Worm (Caenorhabditis elegans): Measurements from ENCODE around the gene srw-23.
A peak's percentile ranks its signal among the peaks of the same experiment; 100 is the strongest.

Gene srw-23

DNA sequence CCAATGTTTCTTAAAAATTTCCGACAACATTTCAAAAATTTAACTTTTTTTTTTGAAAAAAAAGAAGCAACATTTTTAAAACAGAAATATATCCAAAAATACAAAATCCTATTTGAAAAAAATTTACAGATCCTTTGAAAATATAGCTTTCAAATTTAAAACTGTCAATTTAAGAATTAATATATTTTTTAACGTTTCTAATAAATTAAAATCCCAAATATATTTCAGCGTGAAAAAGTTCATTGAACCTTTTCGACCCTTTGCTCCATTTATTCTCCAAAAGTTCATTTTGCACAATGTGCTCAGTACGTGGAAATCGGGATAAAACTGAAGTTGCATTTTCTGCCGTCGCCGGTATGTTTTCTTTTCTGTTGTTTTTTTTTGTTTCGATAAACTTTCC lies 40.9 kb upstream of the srw-23 start, which contains the start of gene phy-3:
Gene phy-3, plus strand, starts transcription at position 301 of the 400 bp plus-strand sequence.
- no peak for TF ChIP-seq lin-1 (GFP tag; IDR thresholded peaks at IDR 0.05)
- TF ChIP-seq egl-27 (tag; optimal IDR thresholded peaks at IDR 0.05): no peak
- TF ChIP-seq T26A8.4 (GFP tag; IDR thresholded peaks at IDR 0.05): no peak
- TF ChIP-seq unc-130 (GFP tag; optimal IDR thresholded peaks at IDR 0.05): no peak
- no peak for TF ChIP-seq ceh-32 (tag; optimal IDR thresholded peaks at IDR 0.05; ENCODE audit: poor library complexity)
- TF ChIP-seq php-3 (GFP tag; IDR thresholded peaks at IDR 0.05): no peak
- TF ChIP-seq T20F7.1 (GFP tag; optimal IDR thresholded peaks at IDR 0.05): no peak
- TF ChIP-seq F37D6.2 (tag; optimal IDR thresholded peaks at IDR 0.05): no peak
- no peak for TF ChIP-seq pqm-1 (tag; optimal IDR thresholded peaks at IDR 0.05)
- no peak for TF ChIP-seq ceh-82 (tag; optimal IDR thresholded peaks at IDR 0.05)
- TF ChIP-seq nhr-6 (tag; optimal IDR thresholded peaks at IDR 0.05): no peak
- TF ChIP-seq zip-2 (tag; optimal IDR thresholded peaks at IDR 0.05): no peak
- TF ChIP-seq spr-1 (tag; optimal IDR thresholded peaks at IDR 0.05): no peak
- TF ChIP-seq hlh-11 (tag; optimal IDR thresholded peaks at IDR 0.05): no peak
- no peak for TF ChIP-seq zip-11 (GFP tag; IDR thresholded peaks at IDR 0.05)
- no peak for TF ChIP-seq attf-4 (tag; optimal IDR thresholded peaks at IDR 0.05)
- no peak for TF ChIP-seq snpc-4 (tag; optimal IDR thresholded peaks at IDR 0.05)
- TF ChIP-seq nhr-11 (tag; optimal IDR thresholded peaks at IDR 0.05): no peak
- no peak for TF ChIP-seq ceh-62 (tag; optimal IDR thresholded peaks at IDR 0.05)

ce11 chrV:16833672-16834071 lies 40.1 kb upstream of the srw-23 start:
- TF ChIP-seq set-16 (GFP tag; IDR thresholded peaks at IDR 0.05) (peak; percentile 86), lsy-2 (tag; optimal IDR thresholded peaks at IDR 0.05) (no peak), zfp-2 (tag; optimal IDR thresholded peaks at IDR 0.05) (no peak), mxl-2 (GFP tag; conservative IDR thresholded peaks at IDR 0.05) (no peak), hlh-30 (tag; optimal IDR thresholded peaks at IDR 0.05; ENCODE audit: insufficient read depth) (no peak), zip-2 (tag; optimal IDR thresholded peaks at IDR 0.05) (no peak), aha-1 (tag) (no peak)

- TF ChIP-seq dmd-9 (GFP tag; IDR thresholded peaks at IDR 0.05): no peak
- TF ChIP-seq lir-3 (tag; optimal IDR thresholded peaks at IDR 0.05): no peak
- no peak for TF ChIP-seq Y48G9A.11 (GFP tag; IDR thresholded peaks at IDR 0.05)
- no peak for TF ChIP-seq pqm-1 (tag; optimal IDR thresholded peaks at IDR 0.05)
- no peak for TF ChIP-seq mdl-1 (tag; optimal IDR thresholded peaks at IDR 0.05)
- no peak for TF ChIP-seq rbr-2 (tag; optimal IDR thresholded peaks at IDR 0.05)
- TF ChIP-seq lin-39 (tag; optimal IDR thresholded peaks at IDR 0.05): no peak
- no peak for TF ChIP-seq arid-1 (GFP tag; conservative IDR thresholded peaks at IDR 0.05)
- no peak for TF ChIP-seq jun-1 (tag; optimal IDR thresholded peaks at IDR 0.05)
These were observed 38.8 kb upstream of the srw-23 start, which contains the start of gene tni-3 for ce11 chrV:16834989-16835388. TSS of gene tni-3 (minus strand) at chrV:16835128.

DNA sequence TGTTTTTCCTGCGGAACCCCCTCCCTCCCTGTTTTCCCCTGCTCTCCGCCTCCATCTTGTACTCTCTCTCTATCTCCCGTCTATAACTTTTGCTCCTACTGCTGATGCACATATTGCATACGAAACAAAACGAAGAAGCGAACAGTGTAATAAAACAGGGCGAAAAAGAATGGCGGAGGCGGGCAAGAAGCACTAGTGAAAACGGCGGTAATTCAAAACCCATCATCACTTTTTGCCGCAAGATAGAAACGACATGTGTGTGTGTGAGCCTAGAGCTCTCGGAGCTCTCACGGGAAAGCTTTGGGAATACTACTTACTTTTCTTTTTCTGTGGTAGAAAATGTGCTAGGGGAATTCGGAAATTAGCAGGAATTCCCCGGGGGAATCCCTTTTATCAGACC lies 37.6 kb upstream of the srw-23 start:
- TF ChIP-seq daf-8 (GFP tag; IDR thresholded peaks at IDR 0.05) (no peak), hlh-30 (tag; optimal IDR thresholded peaks at IDR 0.05; ENCODE audit: insufficient read depth) (no peak), zfp-3 (GFP tag; conservative IDR thresholded peaks at IDR 0.05) (no peak), nhr-10 (tag; optimal IDR thresholded peaks at IDR 0.05) (no peak), unc-130 (GFP tag; optimal IDR thresholded peaks at IDR 0.05) (no peak), nhr-48 (tag; optimal IDR thresholded peaks at IDR 0.05) (no peak), F49E8.2 (tag; optimal IDR thresholded peaks at IDR 0.05; ENCODE audit: borderline replicate concordance) (no peak), F10B5.3 (tag; optimal IDR thresholded peaks at IDR 0.05) (no peak), egl-27 (tag; optimal IDR thresholded peaks at IDR 0.05) (no peak), unc-62 (GFP tag; optimal IDR thresholded peaks at IDR 0.05 in 1 of 2) (peak in 1 of 2 experiments; percentile 91), unc-62 (tag; optimal IDR thresholded peaks at IDR 0.05) (no peak), nhr-111 (GFP tag; optimal IDR thresholded peaks at IDR 0.05) (no peak), snpc-1.2 (GFP tag; IDR thresholded peaks at IDR 0.05) (no peak), Y48G9A.11 (GFP tag; IDR thresholded peaks at IDR 0.05) (no peak), hlh-11 (tag; optimal IDR thresholded peaks at IDR 0.05) (peak; percentile 13), hif-1 (tag; optimal IDR thresholded peaks at IDR 0.05) (no peak), nhr-76 (tag; optimal IDR thresholded peaks at IDR 0.05) (no peak), dmd-8 (GFP tag; IDR thresholded peaks at IDR 0.05) (no peak)

Measured in whole organism, L4 larva.